Fruit fly (Drosophila melanogaster) whole organism, pupa: ENCODE data around the gene Pvf2.

Experiments used
- CG10348 ChIP-seq: fragments of 200-800 bp; sonication (Bioruptor generic); IDR thresholded peaks from 2 replicates; pipeline ENCODE4 v1.3.6; 2022; ENCODE audit warnings: missing biosample characterization, missing genetic modification characterization
- CG12605 ChIP-seq: fragments of 200-800 bp; sonication (Bioruptor generic); IDR thresholded peaks from 2 replicates; pipeline ENCODE4 v1.3.6; 2022; ENCODE audit warnings: missing biosample characterization, missing genetic modification characterization
- CG13204 ChIP-seq: fragments of 200-800 bp; sonication (Bioruptor generic); optimal IDR thresholded peaks from 2 replicates; lab custom pipeline; 2018; ENCODE audit warnings: missing biosample characterization, mild to moderate bottlenecking, missing genetic modification characterization, moderate library complexity
- CG14655 ChIP-seq: fragments of 200-800 bp; sonication (Bioruptor generic); optimal IDR thresholded peaks from 3 replicates; lab custom pipeline; 2017; ENCODE audit warnings: mild to moderate bottlenecking, missing biosample characterization, missing genetic modification reagents, missing genetic modification characterization
- CG15710 ChIP-seq: fragments of 200-800 bp; sonication (Bioruptor generic); optimal IDR thresholded peaks from 2 replicates; lab custom pipeline; 2018; ENCODE audit warnings: missing biosample characterization, mild to moderate bottlenecking, missing genetic modification characterization, moderate library complexity
- CG17806 ChIP-seq: fragments of 200-800 bp; sonication (Bioruptor generic); optimal IDR thresholded peaks from 2 replicates; lab custom pipeline; 2018; ENCODE audit warnings: missing biosample characterization, mild to moderate bottlenecking, missing genetic modification characterization, moderate library complexity
- CG32121 ChIP-seq: fragments of 200-800 bp; sonication (Bioruptor generic); IDR thresholded peaks from 2 replicates; pipeline ENCODE4 v1.3.6; 2022; ENCODE audit warnings: missing biosample characterization, missing genetic modification characterization
- CG34367 ChIP-seq: fragments of 200-800 bp; sonication (Bioruptor generic); optimal IDR thresholded peaks from 2 replicates; lab custom pipeline; 2018; ENCODE audit warnings: missing biosample characterization, mild to moderate bottlenecking, missing genetic modification characterization
- CG4496 ChIP-seq: fragments of 200-800 bp; sonication (Bioruptor generic); IDR thresholded peaks from 3 replicates; pipeline ENCODE4 v1.3.6; 2022; ENCODE audit warnings: missing biosample characterization, missing genetic modification characterization
- CG8159 ChIP-seq: fragments of 200-800 bp; sonication (Bioruptor generic); optimal IDR thresholded peaks from 3 replicates; lab custom pipeline; 2018; ENCODE audit warnings: missing biosample characterization, mild to moderate bottlenecking, missing genetic modification characterization, moderate library complexity
- CG8301 ChIP-seq: fragments of 200-800 bp; sonication (Bioruptor generic); optimal IDR thresholded peaks from 2 replicates; lab custom pipeline; 2018; ENCODE audit warnings: missing biosample characterization, mild to moderate bottlenecking, missing genetic modification characterization
- CG9948 ChIP-seq: fragments of 200-800 bp; sonication (Bioruptor generic); optimal IDR thresholded peaks from 2 replicates; lab custom pipeline; 2018; ENCODE audit warnings: missing biosample characterization, mild to moderate bottlenecking, missing genetic modification characterization, moderate library complexity
- D1 ChIP-seq: fragments of 200-800 bp; sonication (Bioruptor generic); optimal IDR thresholded peaks from 2 replicates; lab custom pipeline; 2018; ENCODE audit warnings: missing biosample characterization, mild to moderate bottlenecking, missing genetic modification characterization, moderate library complexity
- EcR ChIP-seq: fragments of 200-800 bp; sonication (Bioruptor generic); optimal IDR thresholded peaks from 3 replicates; lab custom pipeline; 2019; ENCODE audit warnings: missing biosample characterization, missing genetic modification characterization, mild to moderate bottlenecking, moderate library complexity, missing genetic modification reagents
- Ets98B ChIP-seq: fragments of 200-800 bp; sonication (Bioruptor generic); IDR thresholded peaks from 2 replicates; pipeline ENCODE4 v1.3.6; 2022; ENCODE audit warnings: missing biosample characterization, missing genetic modification characterization
- Pif1A ChIP-seq: fragments of 200-800 bp; sonication (Bioruptor generic); optimal IDR thresholded peaks from 3 replicates; lab custom pipeline; 2016; ENCODE audit warnings: missing biosample characterization, missing genetic modification characterization
- Pif1B ChIP-seq: fragments of 200-800 bp; sonication (Bioruptor generic); optimal IDR thresholded peaks from 3 replicates; lab custom pipeline; 2016; ENCODE audit warnings: missing biosample characterization, missing genetic modification characterization
- Snoo ChIP-seq: fragments of 200-800 bp; sonication (Bioruptor generic); optimal IDR thresholded peaks from 3 replicates; lab custom pipeline; 2017; ENCODE audit warnings: missing biosample characterization, mild to moderate bottlenecking, missing genetic modification characterization, inconsistent platforms
- fd96Ca ChIP-seq: fragments of 200-800 bp; sonication (Bioruptor generic); IDR thresholded peaks from 3 replicates; pipeline ENCODE4 v1.3.6; 2022; ENCODE audit warnings: missing biosample characterization, missing genetic modification characterization
- gl ChIP-seq: fragments of 200-800 bp; sonication (Bioruptor generic); optimal IDR thresholded peaks from 2 replicates; lab custom pipeline; 2018; ENCODE audit warnings: missing biosample characterization, mild to moderate bottlenecking, missing genetic modification characterization
- rn ChIP-seq: fragments of 200-800 bp; sonication (Bioruptor generic); IDR thresholded peaks from 2 replicates; pipeline ENCODE4 v1.3.6; 2022; ENCODE audit warnings: missing biosample characterization, missing genetic modification characterization

Pvf2 gene

DNA sequence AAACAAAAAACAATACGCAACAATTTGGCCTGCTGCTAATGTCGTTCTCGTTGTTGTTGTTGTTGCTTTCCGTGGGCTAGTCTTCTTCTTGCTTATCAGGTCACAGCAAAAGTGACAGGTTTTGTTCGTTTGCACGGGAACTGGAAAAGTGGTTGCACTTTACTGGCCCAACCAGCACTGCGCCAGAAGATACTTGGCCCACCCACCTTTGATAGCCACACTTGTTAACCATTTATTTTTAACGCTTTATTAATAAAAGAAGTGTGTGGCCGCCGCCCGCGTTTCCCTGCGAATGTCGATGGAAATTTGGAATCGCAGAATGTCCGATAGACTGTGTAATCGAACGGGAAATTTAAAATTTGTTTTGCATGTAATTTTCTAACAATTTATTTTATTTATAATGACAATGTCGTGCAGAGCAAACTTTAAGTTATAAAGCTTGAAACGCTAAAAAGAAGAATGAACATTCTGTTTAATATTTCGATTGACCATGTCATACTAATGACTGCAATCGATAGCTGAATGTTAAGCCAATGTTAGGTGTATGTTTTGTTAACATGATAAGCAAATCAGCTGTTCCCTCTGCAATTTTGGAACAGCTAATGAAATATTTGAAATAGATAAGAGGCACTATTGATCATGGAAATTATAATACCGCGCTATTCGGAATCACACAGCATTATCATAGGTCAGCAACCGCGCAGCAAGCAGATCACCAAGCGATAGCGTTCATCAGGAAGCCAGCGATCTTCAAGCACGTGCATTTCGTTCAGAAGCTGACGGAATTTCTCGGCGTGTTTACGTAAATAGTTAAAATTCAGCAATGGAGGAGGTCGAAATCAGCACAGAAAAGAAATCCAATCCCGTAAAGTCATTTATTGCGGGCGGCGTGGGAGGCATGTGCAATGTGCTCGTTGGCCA is 57.2 kb downstream of the Pvf2 start, which contains the start of the genes CG31908 and MME1:
TSS of gene CG31908 (minus strand) at position 402 of the 921 bp plus-strand sequence.
TSS of gene MME1 (plus strand) at position 539 of the 921 bp plus-strand sequence.
- TF ChIP-seq EcR (GFP tag; lab: Kevin White, UChicago) (peak; percentile 2), CG9948 (tag; lab: Kevin White, UChicago) (peak; percentile 2), CG10348 (GFP tag; lab: Robert Waterston, UW) (no peak), Pif1A (peak; percentile 35), Snoo (tag; lab: Kevin White, UChicago) (no peak), D1 (tag; lab: Kevin White, UChicago) (no peak), CG4496 (GFP tag; lab: Robert Waterston, UW) (peak; percentile 42; the same call in 1 of the 3 replicates)

- TF ChIP-seq CG4496 (GFP tag; lab: Robert Waterston, UW) (no peak), CG13204 (GFP tag; lab: Kevin White, UChicago) (no peak), CG32121 (no peak)
Observed at dm6 chr2L:7026308-7026707, 58.1 kb downstream of the Pvf2 start.

DNA sequence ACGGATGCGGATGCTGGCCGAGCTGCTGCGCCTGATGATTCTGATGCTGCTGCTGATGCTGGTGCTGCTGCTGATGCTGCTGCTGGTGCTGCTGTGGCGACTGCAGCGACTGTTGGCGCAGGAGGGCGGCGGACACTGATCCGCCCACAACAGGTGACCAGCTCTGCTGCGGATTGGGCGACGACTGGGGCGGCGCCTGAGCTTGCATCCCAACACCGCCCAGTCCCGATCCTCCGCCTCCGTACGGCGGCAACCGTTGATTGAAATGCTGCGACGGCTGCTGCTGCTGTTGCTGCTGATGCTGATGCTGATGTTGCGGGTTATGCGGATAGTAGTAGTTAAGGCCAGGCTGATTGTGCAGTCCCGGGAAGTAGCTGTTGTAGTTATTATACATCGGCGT is 59.2 kb downstream of the Pvf2 start:
- TF ChIP-seq fd96Ca (GFP tag; lab: Robert Waterston, UW) = no peak
- TF ChIP-seq Pif1B (GFP tag; lab: Kevin White, UChicago) = no peak
- TF ChIP-seq CG8301 = no peak
- no peak for TF ChIP-seq Pif1A
- TF ChIP-seq CG10348 (GFP tag; lab: Robert Waterston, UW) = no peak
- TF ChIP-seq D1 (tag; lab: Kevin White, UChicago) = no peak
- no peak for TF ChIP-seq CG32121
- no peak for TF ChIP-seq CG14655
- no peak for TF ChIP-seq gl (tag; lab: Kevin White, UChicago)
- no peak for TF ChIP-seq Ets98B (GFP tag; lab: Robert Waterston, UW)
- no peak for TF ChIP-seq EcR (GFP tag; lab: Kevin White, UChicago)
- TF ChIP-seq CG17806 (tag; lab: Kevin White, UChicago) = no peak
- no peak for TF ChIP-seq CG9948 (tag; lab: Kevin White, UChicago)
- TF ChIP-seq, all 21 proteins: peak for 0

dm6 chr2L:7023614-7024259 is 60.7 kb downstream of the Pvf2 start, which contains the start of gene Gart:
Gart (minus strand) TSS chr2L:7023898.
- TF ChIP-seq CG17806 (tag; lab: Kevin White, UChicago) = peak; percentile 3
- TF ChIP-seq CG9948 (tag; lab: Kevin White, UChicago) = peak; percentile 30
- peak; percentile 72 for TF ChIP-seq Pif1B (GFP tag; lab: Kevin White, UChicago)
- TF ChIP-seq CG8159 (tag; lab: Kevin White, UChicago) = no peak
- no peak for TF ChIP-seq CG8301
- no peak for TF ChIP-seq rn (GFP tag; lab: Robert Waterston, UW)
- TF ChIP-seq D1 (tag; lab: Kevin White, UChicago) = no peak
- TF ChIP-seq CG12605 (GFP tag; lab: Robert Waterston, UW) = peak; percentile 56
- TF ChIP-seq CG34367 (tag; lab: Kevin White, UChicago) = peak; percentile 52
- peak; percentile 19; the same call in 1 of the 2 replicates for TF ChIP-seq CG32121
- TF ChIP-seq Ets98B (GFP tag; lab: Robert Waterston, UW) = peak; percentile 40
- peak; percentile 61; the same call in 1 of the 3 replicates for TF ChIP-seq CG4496 (GFP tag; lab: Robert Waterston, UW)
- TF ChIP-seq gl (tag; lab: Kevin White, UChicago) = no peak
- TF ChIP-seq Pif1A = peak; percentile 73
- TF ChIP-seq CG13204 (GFP tag; lab: Kevin White, UChicago) = no peak
- TF ChIP-seq EcR (GFP tag; lab: Kevin White, UChicago) = peak; percentile 60
- no peak for TF ChIP-seq fd96Ca (GFP tag; lab: Robert Waterston, UW)
- TF ChIP-seq CG10348 (GFP tag; lab: Robert Waterston, UW) = no peak
- peak; percentile 81 for TF ChIP-seq Snoo (tag; lab: Kevin White, UChicago)
- peak; percentile 44 for TF ChIP-seq CG15710 (tag; lab: Kevin White, UChicago)
- no peak for TF ChIP-seq CG14655
- TF ChIP-seq, all 21 proteins: peak for 12

DNA sequence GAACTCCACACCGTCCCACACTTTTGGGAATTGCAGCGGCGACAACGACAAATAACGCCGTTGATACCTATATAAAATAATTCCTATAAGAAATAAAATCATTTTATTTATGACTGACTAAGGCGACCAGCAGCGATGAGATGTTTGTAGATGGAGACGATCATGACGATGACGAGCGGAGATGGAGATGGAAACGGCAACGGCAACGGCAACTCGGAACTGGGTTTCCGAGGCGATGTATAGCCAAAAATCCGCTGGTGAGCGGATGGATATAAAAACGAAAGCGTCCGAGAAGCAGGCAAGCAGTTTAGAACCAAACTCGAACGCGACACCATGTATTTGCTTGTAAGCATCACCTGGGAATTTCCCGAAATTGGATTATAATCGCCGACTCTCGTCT is 63.1 kb downstream of the Pvf2 start, which contains the start of gene Pcp:
TSS of gene Pcp (plus strand) at position 301 of the 400 bp plus-strand sequence.
- TF ChIP-seq CG8301 (no peak), rn (GFP tag; lab: Robert Waterston, UW) (no peak), Ets98B (GFP tag; lab: Robert Waterston, UW) (no peak), D1 (tag; lab: Kevin White, UChicago) (no peak), CG12605 (GFP tag; lab: Robert Waterston, UW) (no peak), CG17806 (tag; lab: Kevin White, UChicago) (no peak), CG10348 (GFP tag; lab: Robert Waterston, UW) (no peak), CG9948 (tag; lab: Kevin White, UChicago) (no peak), gl (tag; lab: Kevin White, UChicago) (no peak), CG13204 (GFP tag; lab: Kevin White, UChicago) (no peak), CG14655 (no peak), CG32121 (no peak), Pif1A (no peak), CG4496 (GFP tag; lab: Robert Waterston, UW) (no peak), EcR (GFP tag; lab: Kevin White, UChicago) (no peak), CG8159 (tag; lab: Kevin White, UChicago) (no peak)
- TF ChIP-seq, all 21 proteins: peak for 0
